Fruit fly (Drosophila melanogaster) whole organism, adult: ENCODE results near the gene CG33947.

Source experiments
- CG1620 ChIP-seq: fragments of 200-800 bp; sonication (Bioruptor generic); optimal IDR thresholded peaks from 2 replicates; lab custom pipeline; 2016; ENCODE audit warnings: missing biosample characterization, missing genetic modification characterization
- Crg-1 ChIP-seq: fragments of 200-800 bp; sonication (Bioruptor generic); optimal IDR thresholded peaks from 2 replicates; lab custom pipeline; 2016; ENCODE audit warnings: missing biosample characterization, missing genetic modification characterization
- cnc ChIP-seq, 2 experiments: fragments of >200 bp; optimal IDR thresholded peaks; 2 replicates each; lab custom pipeline; 2017
- pad ChIP-seq: fragments of 200-800 bp; sonication (Bioruptor generic); optimal IDR thresholded peaks from 3 replicates; lab custom pipeline; 2017; ENCODE audit warnings: missing biosample characterization, missing genetic modification characterization, mild to moderate bottlenecking, moderate library complexity, missing genetic modification reagents

DNA sequence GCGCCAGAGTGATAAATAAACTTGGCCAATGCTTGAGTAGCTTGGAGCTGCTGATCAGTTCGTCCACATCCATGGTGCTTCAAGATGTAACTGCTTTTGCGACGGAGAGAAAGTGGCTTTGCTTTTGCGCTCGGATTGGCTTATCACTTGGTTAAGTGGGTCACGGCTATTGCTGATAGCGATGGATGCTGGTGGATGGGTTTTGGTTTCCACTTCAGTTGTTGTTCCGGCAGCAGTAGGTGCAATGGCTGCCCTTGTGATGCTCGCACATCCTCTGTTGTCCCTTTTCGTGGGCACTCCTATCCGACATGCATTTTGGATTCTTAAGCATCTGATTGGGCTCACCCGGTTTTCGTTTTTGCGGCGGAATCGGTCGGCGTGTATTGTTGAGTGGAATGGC is 2.0 kb upstream of the CG33947 start:
- TF ChIP-seq pad (GFP tag; lab: Kevin White, UChicago): no peak
- TF ChIP-seq cnc (optimal IDR thresholded peaks at IDR 0.05; lab: Kevin White, UChicago): no peak
- no peak for TF ChIP-seq Crg-1 (GFP tag; lab: Kevin White, UChicago)
- TF ChIP-seq CG1620 (GFP tag; lab: Kevin White, UChicago): no peak
